Worm (Caenorhabditis elegans) whole organism, L4/young adult: Measurements from ENCODE around the gene try-12.
"Not testable (repeated sequence)": the region's sequence is repeated elsewhere in the genome, so short reads cannot be mapped to it uniquely, and the experiment has no call there.

Source experiments
- W03F9.2 ChIP-seq: fragments of 150-350 bp; optimal IDR thresholded peaks from 2 replicates; lab custom pipeline; 2014; ENCODE audit warnings: missing biosample characterization, missing genetic modification characterization
- dao-5 ChIP-seq: sonication (generic microtip); optimal IDR thresholded peaks from 2 replicates; lab custom pipeline; 2016; ENCODE audit warnings: missing genotype, missing genetic modification characterization, moderate library complexity, missing compliant biosample characterization
- him-1 ChIP-seq: sonication (generic microtip); optimal IDR thresholded peaks from 2 replicates; lab custom pipeline; 2016; ENCODE audit warnings: missing genotype, missing genetic modification reagents, missing genetic modification characterization, missing compliant biosample characterization

Gene try-12

ce11 chrV:7444331-7444730 lies 4.8 kb upstream of the try-12 start, which contains the start of gene nhr-141:
TSS of gene nhr-141 (plus strand) at chrV:7444661.
- TF ChIP-seq W03F9.2; him-1 (tag; lab: Kevin White, UChicago); dao-5 (tag; lab: Kevin White, UChicago): not testable (repeated sequence)

ce11 chrV:7446965-7447364 lies 2.2 kb upstream of the try-12 start, which contains the start of gene F25E5.5:
TSS of gene F25E5.5 (plus strand) at chrV:7447265.
- no peak for TF ChIP-seq him-1 (tag; lab: Kevin White, UChicago)
- TF ChIP-seq dao-5 (tag; lab: Kevin White, UChicago) = no peak
- no peak for TF ChIP-seq W03F9.2

- no peak for TF ChIP-seq W03F9.2
- no peak for TF ChIP-seq dao-5 (tag; lab: Kevin White, UChicago)
- TF ChIP-seq him-1 (tag; lab: Kevin White, UChicago) = no peak
Measured at ce11 chrV:7451421-7451820, 2.3 kb downstream of the try-12 start, which contains the start of gene try-11. TSS of gene try-11 (plus strand) at chrV:7451721.

ce11 chrV:7454236-7454635 lies 5.1 kb downstream of the try-12 start, which contains the start of gene try-8:
TSS of gene try-8 (minus strand) at chrV:7454336.
- TF ChIP-seq him-1 (tag; lab: Kevin White, UChicago) (no peak), W03F9.2 (no peak), dao-5 (tag; lab: Kevin White, UChicago) (no peak)

- TF ChIP-seq W03F9.2 (no peak), dao-5 (tag; lab: Kevin White, UChicago) (no peak), him-1 (tag; lab: Kevin White, UChicago) (no peak)
Measured at ce11 chrV:7455008-7455407, 5.9 kb downstream of the try-12 start, which contains the start of gene F25E5.2. TSS of gene F25E5.2 (plus strand) at chrV:7455308.

ce11 chrV:7460898-7461297 lies 11.7 kb downstream of the try-12 start, which contains the start of gene srh-92:
TSS of gene srh-92 (minus strand) at chrV:7460998.
- TF ChIP-seq W03F9.2 (no peak), dao-5 (tag; lab: Kevin White, UChicago) (no peak), him-1 (tag; lab: Kevin White, UChicago) (no peak)

ce11 chrV:7464696-7465095 lies 15.5 kb downstream of the try-12 start, which contains the start of gene srh-89:
TSS of gene srh-89 (minus strand) at chrV:7464796.
- TF ChIP-seq him-1 (tag; lab: Kevin White, UChicago) = no peak
- no peak for TF ChIP-seq dao-5 (tag; lab: Kevin White, UChicago)
- TF ChIP-seq W03F9.2 = no peak

- no peak for TF ChIP-seq him-1 (tag; lab: Kevin White, UChicago)
- TF ChIP-seq W03F9.2 = no peak
- no peak for TF ChIP-seq dao-5 (tag; lab: Kevin White, UChicago)
Measured at ce11 chrV:7465509-7465908, 16.4 kb downstream of the try-12 start, which contains the start of gene F25E5.1. TSS of gene F25E5.1 (plus strand) at chrV:7465884.

ce11 chrV:7472815-7473214 lies 23.7 kb downstream of the try-12 start, which contains the start of gene str-28:
TSS of gene str-28 (minus strand) at chrV:7472915.
- TF ChIP-seq W03F9.2 (no peak), him-1 (tag; lab: Kevin White, UChicago) (no peak), dao-5 (tag; lab: Kevin White, UChicago) (no peak)

ce11 chrV:7476766-7477165 lies 27.6 kb downstream of the try-12 start, which contains the start of gene srh-125:
TSS of gene srh-125 (minus strand) at chrV:7476866.
- TF ChIP-seq dao-5 (tag; lab: Kevin White, UChicago) = no peak
- no peak for TF ChIP-seq him-1 (tag; lab: Kevin White, UChicago)
- TF ChIP-seq W03F9.2 = no peak

ce11 chrV:7478404-7478803 lies 29.3 kb downstream of the try-12 start, which contains the start of gene str-190:
TSS of gene str-190 (minus strand) at chrV:7478504.
- no peak for TF ChIP-seq dao-5 (tag; lab: Kevin White, UChicago)

ce11 chrV:7480949-7481348 lies 31.8 kb downstream of the try-12 start, which contains the start of gene C18B10.6:
TSS of gene C18B10.6 (minus strand) at chrV:7481049.
- TF ChIP-seq him-1 (tag; lab: Kevin White, UChicago) (no peak), W03F9.2 (no peak), dao-5 (tag; lab: Kevin White, UChicago) (no peak)

- TF ChIP-seq W03F9.2 (no peak), him-1 (tag; lab: Kevin White, UChicago) (no peak), dao-5 (tag; lab: Kevin White, UChicago) (no peak)
Measured at ce11 chrV:7485000-7485399, 35.8 kb downstream of the try-12 start, which contains the start of gene srbc-8. TSS of gene srbc-8 (minus strand) at chrV:7485100.

ce11 chrV:7487518-7487917 lies 38.4 kb downstream of the try-12 start, which contains the start of gene srbc-7:
TSS of gene srbc-7 (minus strand) at chrV:7487618.
- no peak for TF ChIP-seq W03F9.2
- TF ChIP-seq dao-5 (tag; lab: Kevin White, UChicago) = no peak
- no peak for TF ChIP-seq him-1 (tag; lab: Kevin White, UChicago)
